Fruit fly (Drosophila melanogaster): ENCODE measurements around the gene CG32603.

The CG32603 gene

DNA sequence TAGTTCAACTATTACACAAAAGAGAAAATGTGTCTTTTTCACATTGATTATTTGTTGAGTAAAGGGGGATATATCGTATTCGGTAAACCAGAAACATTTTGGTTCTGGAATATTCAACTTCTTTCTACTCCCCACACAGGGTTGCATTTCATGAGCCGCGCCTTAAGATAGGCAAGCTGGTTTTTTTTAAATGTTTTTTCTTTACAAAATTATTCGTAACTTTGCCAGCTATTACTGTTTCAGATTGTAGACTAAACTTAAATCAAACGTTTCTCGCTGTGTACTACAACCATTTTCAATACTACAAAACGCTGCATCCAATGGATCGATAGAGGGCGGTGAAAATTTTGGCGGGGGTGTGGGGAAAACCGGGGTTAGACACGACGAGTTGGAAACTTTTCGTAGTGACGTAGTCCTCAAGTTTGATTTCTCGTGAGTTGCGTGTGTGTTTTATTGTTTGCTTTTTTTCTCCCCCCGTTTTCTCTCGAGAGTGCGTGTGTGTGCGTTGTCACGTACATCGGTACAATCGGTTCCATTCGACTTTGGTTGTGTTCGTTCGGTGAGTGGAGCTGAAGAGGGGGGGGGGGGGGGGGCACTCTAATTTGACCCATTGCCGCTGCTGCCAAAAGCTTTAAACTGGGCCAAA lies 29.3 kb downstream of the CG32603 start (continued):
- TF ChIP-seq zen2 (GFP tag; IDR thresholded peaks at IDR 0.05; ENCODE audit: partially characterized antibody) (no peak), yki (optimal IDR thresholded peaks at IDR 0.05) (no peak), en (GFP tag; optimal IDR thresholded peaks at IDR 0.05) (no peak), abd-A (tag; optimal IDR thresholded peaks at IDR 0.05) (peak; percentile 53), CG14441 (GFP tag; IDR thresholded peaks at IDR 0.05) (peak; percentile 31; the same call in 1 of the 2 replicates), CG3407 (GFP tag; optimal IDR thresholded peaks at IDR 0.05) (peak; percentile 24), peb (GFP tag; IDR thresholded peaks at IDR 0.05) (0 out of 2 replicates have a peak, but pooled peaks have one; percentile 15), maf-S (GFP tag; optimal IDR thresholded peaks at IDR 0.05) (no peak), nau (GFP tag; optimal IDR thresholded peaks at IDR 0.05) (no peak), Eip74EF (GFP tag; optimal IDR thresholded peaks at IDR 0.05) (peak in 1 of 2 experiments; percentile 27), CG11560 (tag; IDR thresholded peaks at IDR 0.05) (no peak), mld (GFP tag; IDR thresholded peaks at IDR 0.05; ENCODE audit: partially characterized antibody) (no peak), ac (GFP tag; optimal IDR thresholded peaks at IDR 0.05) (no peak), CG7987 (GFP tag; optimal IDR thresholded peaks at IDR 0.05) (no peak), Abd-B (GFP tag; optimal IDR thresholded peaks at IDR 0.05) (peak; percentile 33), CG31388 (GFP tag; optimal IDR thresholded peaks at IDR 0.05) (no peak), Doc3 (GFP tag; IDR thresholded peaks at IDR 0.05; ENCODE audit: partially characterized antibody) (no peak), scrt (GFP tag; optimal IDR thresholded peaks at IDR 0.05) (no peak), row (GFP tag; IDR thresholded peaks at IDR 0.05) (peak; percentile 59), Opbp (GFP tag; IDR thresholded peaks at IDR 0.05; ENCODE audit: partially characterized antibody) (no peak), Nf-YC (tag; optimal IDR thresholded peaks at IDR 0.05) (peak; percentile 17), CG18619 (GFP tag; optimal IDR thresholded peaks at IDR 0.05) (peak; percentile 23), CG7928 (GFP tag; optimal IDR thresholded peaks at IDR 0.05) (no peak), repo (GFP tag; optimal IDR thresholded peaks at IDR 0.05) (no peak), croc (GFP tag; conservative IDR thresholded peaks at IDR 0.05) (no peak), Med (GFP tag) (peak; percentile 76), Sin3A (optimal IDR thresholded peaks at IDR 0.05) (no peak), Rfx (GFP tag; IDR thresholded peaks at IDR 0.05) (peak; percentile 52), CG10462 (GFP tag; optimal IDR thresholded peaks at IDR 0.05) (no peak), vvl (GFP tag; IDR thresholded peaks at IDR 0.05) (peak; percentile 43; the same call in 1 of the 2 replicates), lab (GFP tag; optimal IDR thresholded peaks at IDR 0.05) (peak; percentile 12), so (GFP tag; IDR thresholded peaks at IDR 0.05) (no peak), CG3065 (GFP tag; optimal IDR thresholded peaks at IDR 0.05) (no peak), CG6272 (GFP tag; IDR thresholded peaks at IDR 0.05) (no peak), Drgx (GFP tag; IDR thresholded peaks at IDR 0.05) (peak; percentile 43), onecut (GFP tag; IDR thresholded peaks at IDR 0.05) (peak; percentile 89), CG14710 (tag; optimal IDR thresholded peaks at IDR 0.05) (peak; percentile 11), cwo (GFP tag; optimal IDR thresholded peaks at IDR 0.05) (no peak), CG33213 (GFP tag; optimal IDR thresholded peaks at IDR 0.05) (no peak), cato (GFP tag; optimal IDR thresholded peaks at IDR 0.05; ENCODE audit: borderline replicate concordance) (no peak), pros (GFP tag; optimal IDR thresholded peaks at IDR 0.05) (no peak), phol (tag; optimal IDR thresholded peaks at IDR 0.05) (peak; percentile 50), CG18599 (GFP tag; optimal IDR thresholded peaks at IDR 0.05) (peak; percentile 28), Dek (tag; optimal IDR thresholded peaks at IDR 0.05) (peak; percentile 24), kah (GFP tag; optimal IDR thresholded peaks at IDR 0.05) (no peak), Vsx1 (GFP tag; optimal IDR thresholded peaks at IDR 0.05) (no peak), CG11723 (GFP tag; optimal IDR thresholded peaks at IDR 0.05) (no peak), CG6854 (GFP tag; optimal IDR thresholded peaks at IDR 0.05) (no peak), CG10959 (GFP tag; IDR thresholded peaks at IDR 0.05) (no peak), pum (GFP tag; optimal IDR thresholded peaks at IDR 0.05) (peak; percentile 8)
